Worm (Caenorhabditis elegans): Measurements from ENCODE around the gene lips-3.
A peak's percentile ranks its signal among the peaks of the same experiment; 100 is the strongest.

Gene lips-3

ce11 chrIII:4587177-4587576 is 29.2 kb upstream of the lips-3 start, which contains the start of the genes F35G12.7 and smc-4:
Gene F35G12.7 (minus strand): TSS chrIII:4587330.
Gene smc-4 (plus strand): TSS chrIII:4587501.
- TF ChIP-seq unc-130 (GFP tag; optimal IDR thresholded peaks at IDR 0.05) (peak; percentile 56), daf-19 (GFP tag; conservative IDR thresholded peaks at IDR 0.05) (peak; percentile 58; the same call in 1 of the 2 replicates), jun-1 (tag; optimal IDR thresholded peaks at IDR 0.05) (no peak), nhr-77 (tag; optimal IDR thresholded peaks at IDR 0.05) (no peak), hmg-1.1 (GFP tag; IDR thresholded peaks at IDR 0.05) (peak; percentile 34; the same call in 1 of the 2 replicates), unc-62 (GFP tag; optimal IDR thresholded peaks at IDR 0.05 in 1 of 2) (peak in 1 of 2 experiments; percentile 86), unc-62 (tag; optimal IDR thresholded peaks at IDR 0.05) (no peak), hlh-11 (tag; optimal IDR thresholded peaks at IDR 0.05) (peak; percentile 34), madf-9 (GFP tag; conservative IDR thresholded peaks at IDR 0.05) (no peak), nhr-6 (tag; optimal IDR thresholded peaks at IDR 0.05) (peak; percentile 19), lsy-2 (tag; optimal IDR thresholded peaks at IDR 0.05) (peak; percentile 60 to 93), lin-38 (GFP tag; IDR thresholded peaks at IDR 0.05) (peak; percentile 66), mes-2 (tag; optimal IDR thresholded peaks at IDR 0.05; ENCODE audit: poor library complexity, severe bottlenecking) (peak; percentile 78), nhr-102 (tag; optimal IDR thresholded peaks at IDR 0.05) (no peak), rbr-2 (tag; optimal IDR thresholded peaks at IDR 0.05) (peak; percentile 26), hif-1 (tag; optimal IDR thresholded peaks at IDR 0.05) (no peak), ceh-44 (GFP tag; IDR thresholded peaks at IDR 0.05) (0 out of 2 replicates have a peak, but pooled peaks have one; percentile 30), zfp-2 (tag; optimal IDR thresholded peaks at IDR 0.05) (no peak), dmd-6 (GFP tag; IDR thresholded peaks at IDR 0.05) (peak; percentile 47; the same call in 1 of the 2 replicates), set-16 (GFP tag; IDR thresholded peaks at IDR 0.05) (no peak), dpl-1 (GFP tag; optimal IDR thresholded peaks at IDR 0.05) (peak; percentile 85)

ce11 chrIII:4593098-4593697 is 23.1 kb upstream of the lips-3 start, which contains the start of gene erh-2:
Gene erh-2 (plus strand): TSS chrIII:4593231.
- TF ChIP-seq nhr-25 (tag; optimal IDR thresholded peaks at IDR 0.05; ENCODE audit: borderline replicate concordance, insufficient read depth), result no peak
- TF ChIP-seq unc-130 (GFP tag; optimal IDR thresholded peaks at IDR 0.05), result no peak
- TF ChIP-seq unc-62 (GFP tag; optimal IDR thresholded peaks at IDR 0.05 in 1 of 2), result peak in 1 of 2 experiments; percentile 74
- no peak for TF ChIP-seq unc-62 (tag; optimal IDR thresholded peaks at IDR 0.05)
- TF ChIP-seq hlh-30 (tag; optimal IDR thresholded peaks at IDR 0.05; ENCODE audit: insufficient read depth), result no peak
- TF ChIP-seq spr-1 (tag; optimal IDR thresholded peaks at IDR 0.05), result no peak
- 0 out of 2 replicates have a peak, but pooled peaks have one; percentile 29 for TF ChIP-seq Y105C5A.15 (GFP tag; IDR thresholded peaks at IDR 0.05)

ce11 chrIII:4594324-4594723 is 22.0 kb upstream of the lips-3 start, which contains the start of gene apc-11:
Gene apc-11 (minus strand): TSS chrIII:4594424.
- TF ChIP-seq ceh-62 (tag; optimal IDR thresholded peaks at IDR 0.05) (no peak), skn-1 (tag; optimal IDR thresholded peaks at IDR 0.05) (no peak), lin-15B (tag; optimal IDR thresholded peaks at IDR 0.05) (no peak), T20F7.1 (GFP tag; optimal IDR thresholded peaks at IDR 0.05) (no peak), Y105C5A.15 (GFP tag; IDR thresholded peaks at IDR 0.05) (no peak), mep-1 (tag; optimal IDR thresholded peaks at IDR 0.05) (no peak), dmd-6 (GFP tag; IDR thresholded peaks at IDR 0.05) (no peak), lim-7 (GFP tag; IDR thresholded peaks at IDR 0.05) (no peak), egl-43 (GFP tag; IDR thresholded peaks at IDR 0.05) (no peak), F49E8.2 (tag; optimal IDR thresholded peaks at IDR 0.05; ENCODE audit: borderline replicate concordance) (no peak), nhr-237 (tag; optimal IDR thresholded peaks at IDR 0.05) (no peak), mxl-2 (GFP tag; conservative IDR thresholded peaks at IDR 0.05) (no peak), lir-3 (tag; optimal IDR thresholded peaks at IDR 0.05) (no peak), ztf-7 (tag; optimal IDR thresholded peaks at IDR 0.05) (no peak), mxl-3 (GFP tag; optimal IDR thresholded peaks at IDR 0.05) (no peak), mes-2 (tag; optimal IDR thresholded peaks at IDR 0.05; ENCODE audit: poor library complexity, severe bottlenecking) (no peak), gei-8 (GFP tag; optimal IDR thresholded peaks at IDR 0.05) (no peak), nhr-41 (GFP tag; IDR thresholded peaks at IDR 0.05) (no peak)

All from whole organism, L4 larva.